Fruit fly (Drosophila melanogaster) whole organism, wandering third instar larva: ENCODE data around the gene CG12684.

ENCODE experiments used
- Abd-B ChIP-seq: fragments of >200 bp; optimal IDR thresholded peaks from 2 replicates; lab custom pipeline; 2017; ENCODE audit warnings: missing biosample characterization, missing genetic modification characterization
- CG32264 ChIP-seq: fragments of 200-800 bp; sonication (Bioruptor generic); optimal IDR thresholded peaks from 2 replicates; lab custom pipeline; 2016; ENCODE audit warnings: missing biosample characterization, missing genetic modification characterization
- Dfd ChIP-seq: fragments of >200 bp; optimal IDR thresholded peaks from 2 replicates; lab custom pipeline; 2017; ENCODE audit warnings: missing biosample characterization, missing genetic modification characterization
- Dif ChIP-seq: fragments of 200-275, 200-300 bp; sonication (Bioruptor generic); optimal IDR thresholded peaks from 2 replicates; lab custom pipeline; 2018; ENCODE audit warnings: missing biosample characterization, missing genetic modification characterization; ENCODE audit not compliant: partially characterized antibody
- HLH106 ChIP-seq: fragments of 200-800 bp; optimal IDR thresholded peaks from 3 replicates; lab custom pipeline; 2019; ENCODE audit warnings: missing biosample characterization, mild to moderate bottlenecking, missing genetic modification characterization, moderate library complexity
- Hr78 ChIP-seq: fragments of >200 bp; optimal IDR thresholded peaks from 2 replicates; lab custom pipeline; 2017; ENCODE audit warnings: missing biosample characterization, missing genetic modification characterization
- OdsH ChIP-seq: fragments of 200-800 bp; sonication (Bioruptor generic); optimal IDR thresholded peaks from 2 replicates; lab custom pipeline; 2016; ENCODE audit warnings: missing biosample characterization, mild to moderate bottlenecking, missing genetic modification characterization
- brk ChIP-seq: fragments of 200-800 bp; sonication (Bioruptor generic); optimal IDR thresholded peaks from 2 replicates; lab custom pipeline; 2016; ENCODE audit warnings: missing biosample characterization, mild to moderate bottlenecking, missing genetic modification characterization
- dl ChIP-seq, 2 experiments: fragments of 175-275, 200-275 bp in 1 of 2; fragments of 200-275 bp in 1 of 2; sonication (Bioruptor generic); optimal IDR thresholded peaks; lab custom pipeline; 2018; ENCODE audit warnings: mild to moderate bottlenecking in 2 of 2, missing biosample characterization in 2 of 2, missing genetic modification characterization in 2 of 2, moderate library complexity in 2 of 2; ENCODE audit not compliant: partially characterized antibody in 2 of 2, insufficient read depth in 1 of 2
- psq ChIP-seq: fragments of 200-800 bp; sonication (Bioruptor generic); optimal IDR thresholded peaks from 3 replicates; lab custom pipeline; 2017; ENCODE audit warnings: missing biosample characterization, mild to moderate bottlenecking, missing genetic modification characterization, moderate library complexity
- sage ChIP-seq: fragments of 200-800 bp; sonication (Bioruptor generic); optimal IDR thresholded peaks from 2 replicates; lab custom pipeline; 2016; ENCODE audit warnings: missing biosample characterization, mild to moderate bottlenecking, missing genetic modification characterization

- TF ChIP-seq Dfd (GFP tag; lab: Kevin White, UChicago) (no peak), OdsH (GFP tag; lab: Kevin White, UChicago) (peak; percentile 31), Dif (peak; percentile 74), CG32264 (GFP tag; lab: Kevin White, UChicago) (no peak), HLH106 (tag; lab: Kevin White, UChicago) (peak; percentile 38), Hr78 (GFP tag; lab: Kevin White, UChicago) (no peak), Abd-B (GFP tag; lab: Kevin White, UChicago) (no peak), brk (GFP tag; lab: Kevin White, UChicago) (peak; percentile 23), psq (GFP tag; lab: Kevin White, UChicago) (peak; percentile 27), dl (GFP tag; optimal IDR thresholded peaks at IDR 0.05; lab: Kevin White, UChicago; ENCODE audit: insufficient read depth in 1 of 2, partially characterized antibody in 2 of 2) (peak in 1 of 2 experiments; percentile 58), sage (no peak)
Observed at dm6 chrX:4616865-4617669, 45.3 kb upstream of the CG12684 start, which contains the start of gene peb.
